Worm (Caenorhabditis elegans) whole organism, midembryonic: Measurements from ENCODE around the gene T25B2.4.

Source experiments
- flt-1 ChIP-seq: fragments of 200-800 bp; sonication (Bioruptor generic); IDR thresholded peaks from 2 replicates; pipeline ENCODE4 v1.3.6; 2022; ENCODE audit warnings: missing genetic modification characterization, missing compliant biosample characterization
- tab-1 ChIP-seq: fragments of 200-800 bp; sonication (Bioruptor generic); IDR thresholded peaks from 2 replicates; pipeline ENCODE4 v1.3.6; 2022; ENCODE audit warnings: missing genetic modification characterization, missing compliant biosample characterization
- ztf-23 ChIP-seq: fragments of 200-800 bp; sonication (Bioruptor generic); IDR thresholded peaks from 2 replicates; pipeline ENCODE4 v1.3.6; 2022; ENCODE audit warnings: missing genetic modification reagents, missing genetic modification characterization, missing compliant biosample characterization

- no peak for TF ChIP-seq ztf-23 (GFP tag; lab: Robert Waterston, UW)
- no peak for TF ChIP-seq flt-1 (GFP tag; lab: Robert Waterston, UW)
- TF ChIP-seq tab-1: no peak
These were observed 43.1 kb downstream of the T25B2.4 start for ce11 chrX:6221097-6221496.
